Worm (Caenorhabditis elegans) whole organism, L4 larva: ENCODE measurements around the gene srw-144.
"Not testable (repeated sequence)": the region's sequence is repeated elsewhere in the genome, so short reads cannot be mapped to it uniquely, and the experiment has no call there.

ENCODE experiments used
- pha-4 ChIP-seq, 2 experiments: fragments of 150-350 bp in 1 of 2; fragments of 200-800 bp in 1 of 2; sonication (Bioruptor generic) in 1 of 2; IDR thresholded peaks in 1 of 2; optimal IDR thresholded peaks in 1 of 2; 2 replicates each; pipeline versions ENCODE4 v1.3.6 to Lab custom; 2014 to 2022; ENCODE audit warnings: missing genetic modification characterization in 2 of 2, missing genetic modification reagents in 2 of 2, missing biosample characterization in 1 of 2, missing compliant biosample characterization in 1 of 2
- php-3 ChIP-seq: fragments of 200-800 bp; sonication (Bioruptor generic); IDR thresholded peaks from 2 replicates; pipeline ENCODE4 v1.3.6; 2022; ENCODE audit warnings: missing genetic modification reagents, missing genetic modification characterization, missing compliant biosample characterization

ce11 chrV:2975285-2975684 is 14.5 kb upstream of the srw-144 start, which contains the start of gene srw-123:
- TF ChIP-seq pha-4 (GFP tag; IDR thresholded peaks at IDR 0.05; lab: Robert Waterston, UW); pha-4 (tag; optimal IDR thresholded peaks at IDR 0.05; lab: Kevin White, UChicago); php-3 (GFP tag; lab: Robert Waterston, UW): not testable (repeated sequence)
